Worm (Caenorhabditis elegans) whole organism, young adult: ENCODE data around the gene gtap-1.

Experiments
- B0035.1 ChIP-seq: sonication (generic microtip); optimal IDR thresholded peaks from 2 replicates; lab custom pipeline; 2016; ENCODE audit warnings: missing genetic modification characterization, mild to moderate bottlenecking, missing compliant biosample characterization, missing genotype, missing genetic modification reagents
- D2030.7 ChIP-seq: fragments of 200-800 bp; sonication (Bioruptor generic); IDR thresholded peaks from 2 replicates; pipeline ENCODE4 v1.3.6; 2022; ENCODE audit warnings: missing genetic modification reagents, missing genetic modification characterization, missing compliant biosample characterization
- F23B12.7 ChIP-seq: sonication (generic microtip); optimal IDR thresholded peaks from 2 replicates; lab custom pipeline; 2017; ENCODE audit warnings: missing genetic modification characterization, mild to moderate bottlenecking, missing compliant biosample characterization, antibody characterized with exemption, moderate library complexity; ENCODE audit not compliant: insufficient read depth
- F33H1.4 ChIP-seq: fragments of 200-800 bp; sonication (Bioruptor generic); IDR thresholded peaks from 2 replicates; pipeline ENCODE4 v1.3.6; 2022; ENCODE audit warnings: missing genetic modification reagents, missing genetic modification characterization, missing compliant biosample characterization
- F55B11.4 ChIP-seq: sonication (generic microtip); optimal IDR thresholded peaks from 2 replicates; lab custom pipeline; 2016; ENCODE audit warnings: missing compliant biosample characterization, missing genetic modification characterization, borderline replicate concordance; ENCODE audit not compliant: insufficient read depth
- K12H6.12 ChIP-seq: fragments of 200-800 bp; sonication (Bioruptor generic); optimal IDR thresholded peaks from 2 replicates; lab custom pipeline; 2018; ENCODE audit warnings: mild to moderate bottlenecking, missing genetic modification characterization, missing compliant biosample characterization
- ccch-3 ChIP-seq: fragments of 200-800 bp; sonication (Bioruptor generic); optimal IDR thresholded peaks from 2 replicates; lab custom pipeline; 2018; ENCODE audit warnings: mild to moderate bottlenecking, missing genetic modification characterization, missing compliant biosample characterization
- cebp-2 ChIP-seq: fragments of 200-800 bp; sonication (Bioruptor generic); IDR thresholded peaks from 2 replicates; pipeline ENCODE4 v1.3.6; 2022; ENCODE audit warnings: missing genetic modification characterization, missing compliant biosample characterization
- ceh-100 ChIP-seq: fragments of 200-800 bp; sonication (Bioruptor generic); IDR thresholded peaks from 2 replicates; pipeline ENCODE4 v1.3.6; 2022; ENCODE audit warnings: missing genetic modification reagents, missing genetic modification characterization, missing compliant biosample characterization
- chd-7 ChIP-seq: sonication (generic microtip); optimal IDR thresholded peaks from 2 replicates; lab custom pipeline; 2016; ENCODE audit warnings: mild to moderate bottlenecking, missing genetic modification characterization, moderate library complexity, missing compliant biosample characterization
- dox-1 ChIP-seq: fragments of 200-800 bp; sonication (Bioruptor generic); IDR thresholded peaks from 2 replicates; pipeline ENCODE4 v1.3.6; 2022; ENCODE audit warnings: missing genetic modification reagents, missing genetic modification characterization, missing compliant biosample characterization
- dpl-1 ChIP-seq: fragments of 150-350 bp; optimal IDR thresholded peaks from 2 replicates; lab custom pipeline; 2014; ENCODE audit warnings: missing biosample characterization, missing genetic modification reagents, missing genetic modification characterization
- egl-44 ChIP-seq: fragments of 200-800 bp; sonication (Bioruptor generic); IDR thresholded peaks from 2 replicates; pipeline ENCODE4 v1.3.6; 2022; ENCODE audit warnings: missing genetic modification reagents, missing genetic modification characterization, missing compliant biosample characterization
- ekl-4 ChIP-seq: fragments of 200-800 bp; sonication (Bioruptor generic); IDR thresholded peaks from 2 replicates; pipeline ENCODE4 v1.3.6; 2022; ENCODE audit warnings: missing genetic modification reagents, missing genetic modification characterization, missing compliant biosample characterization
- ets-4 ChIP-seq: fragments of 200-800 bp; sonication (Bioruptor generic); optimal IDR thresholded peaks from 2 replicates; lab custom pipeline; 2018; ENCODE audit warnings: mild to moderate bottlenecking, missing genetic modification characterization, missing compliant biosample characterization
- gei-17 ChIP-seq: fragments of 200-800 bp; sonication (Bioruptor generic); optimal IDR thresholded peaks from 2 replicates; lab custom pipeline; 2018; ENCODE audit warnings: mild to moderate bottlenecking, missing genetic modification characterization, missing compliant biosample characterization
- hlh-26 ChIP-seq: fragments of 200-800 bp; sonication (Bioruptor generic); conservative IDR thresholded peaks from 2 replicates; pipeline ENCODE4 v1.3.6; 2022; ENCODE audit warnings: missing genetic modification reagents, missing genetic modification characterization, missing compliant biosample characterization
- hsf-1 ChIP-seq: fragments of 200-800 bp; sonication (Bioruptor generic); IDR thresholded peaks from 2 replicates; pipeline ENCODE4 v1.3.6; 2022; ENCODE audit warnings: missing genetic modification reagents, missing genetic modification characterization, missing compliant biosample characterization
- lin-40 ChIP-seq: sonication (generic microtip); optimal IDR thresholded peaks from 2 replicates; lab custom pipeline; 2016; ENCODE audit warnings: missing genetic modification characterization, mild to moderate bottlenecking, missing compliant biosample characterization, missing genotype, missing genetic modification reagents
- lin-54 ChIP-seq: fragments of 200-800 bp; sonication (Bioruptor generic); optimal IDR thresholded peaks from 2 replicates; lab custom pipeline; 2018; ENCODE audit warnings: mild to moderate bottlenecking, missing genetic modification characterization, missing compliant biosample characterization
- lsy-27 ChIP-seq: sonication (generic microtip); optimal IDR thresholded peaks from 2 replicates; lab custom pipeline; 2017; ENCODE audit warnings: missing genetic modification characterization, mild to moderate bottlenecking, missing compliant biosample characterization, antibody characterized with exemption, missing genotype, borderline replicate concordance; ENCODE audit not compliant: insufficient read depth
- madf-10 ChIP-seq: sonication (generic microtip); optimal IDR thresholded peaks from 2 replicates; lab custom pipeline; 2016; ENCODE audit warnings: mild to moderate bottlenecking, missing genetic modification characterization, missing compliant biosample characterization
- nfya-1 ChIP-seq: sonication (generic microtip); optimal IDR thresholded peaks from 2 replicates; lab custom pipeline; 2017; ENCODE audit warnings: antibody characterized with exemption, missing compliant biosample characterization, missing genetic modification characterization, borderline replicate concordance; ENCODE audit not compliant: insufficient read depth
- sdz-38 ChIP-seq: sonication (generic microtip); optimal IDR thresholded peaks from 2 replicates; lab custom pipeline; 2016; ENCODE audit warnings: missing genotype, missing genetic modification characterization, missing compliant biosample characterization
- snpc-1.1 ChIP-seq: sonication (generic microtip); optimal IDR thresholded peaks from 2 replicates; lab custom pipeline; 2017; ENCODE audit warnings: missing genetic modification characterization, mild to moderate bottlenecking, missing compliant biosample characterization, antibody characterized with exemption, moderate library complexity, missing genotype, missing genetic modification reagents; ENCODE audit not compliant: insufficient read depth
- somi-1 ChIP-seq: fragments of 200-800 bp; sonication (Bioruptor generic); optimal IDR thresholded peaks from 2 replicates; lab custom pipeline; 2018; ENCODE audit warnings: mild to moderate bottlenecking, missing genetic modification characterization, missing compliant biosample characterization
- sptf-2 ChIP-seq: fragments of 200-800 bp; sonication (Bioruptor generic); optimal IDR thresholded peaks from 2 replicates; lab custom pipeline; 2018; ENCODE audit warnings: mild to moderate bottlenecking, missing genetic modification characterization, missing compliant biosample characterization
- unc-62 ChIP-seq: fragments of 150-350 bp; optimal IDR thresholded peaks from 2 replicates; lab custom pipeline; 2014; ENCODE audit warnings: missing biosample characterization, missing genetic modification reagents, missing genetic modification characterization
- xnd-1 ChIP-seq: sonication (generic microtip); optimal IDR thresholded peaks from 2 replicates; lab custom pipeline; 2016; ENCODE audit warnings: missing genotype, missing genetic modification reagents, missing genetic modification characterization, missing compliant biosample characterization
- zfh-2 ChIP-seq: fragments of 200-800 bp; sonication (Bioruptor generic); conservative IDR thresholded peaks from 2 replicates; pipeline ENCODE4 v1.3.6; 2022; ENCODE audit warnings: missing genetic modification reagents, missing genetic modification characterization, missing compliant biosample characterization
- zim-3 ChIP-seq: sonication (generic microtip); optimal IDR thresholded peaks from 2 replicates; lab custom pipeline; 2017; ENCODE audit warnings: mild to moderate bottlenecking, missing genetic modification characterization, moderate library complexity, missing compliant biosample characterization
- ztf-3 ChIP-seq: fragments of 200-800 bp; sonication (Bioruptor generic); optimal IDR thresholded peaks from 2 replicates; lab custom pipeline; 2018; ENCODE audit warnings: mild to moderate bottlenecking, missing genetic modification characterization, missing compliant biosample characterization

Gene gtap-1

DNA sequence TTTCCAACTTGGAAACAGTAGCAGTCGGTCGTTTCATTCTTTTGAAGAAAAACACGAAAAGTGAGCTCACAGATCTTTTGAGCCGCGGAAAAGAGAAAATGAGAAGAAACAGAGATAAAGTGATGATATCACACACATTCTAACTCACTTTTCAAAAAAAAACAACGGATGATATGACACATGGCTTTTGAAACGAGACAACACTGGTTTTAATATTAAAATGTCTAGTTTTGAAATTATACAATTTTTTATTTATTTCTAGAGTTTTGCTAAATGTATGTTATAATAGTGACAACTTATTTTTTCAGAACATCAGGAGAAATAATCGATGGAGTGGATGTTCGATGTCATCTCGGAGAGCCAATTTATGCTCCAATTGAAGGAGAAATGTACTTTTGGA lies 40.5 kb downstream of the gtap-1 start, which contains the start of gene K05F1.14:
Gene K05F1.14 (minus strand): TSS at position 101 of the 400 bp plus-strand sequence.
- TF ChIP-seq hlh-26 (GFP tag; lab: Robert Waterston, UW) (no peak), F55B11.4 (tag; lab: Kevin White, UChicago) (no peak), F33H1.4 (GFP tag; lab: Robert Waterston, UW) (no peak)

DNA sequence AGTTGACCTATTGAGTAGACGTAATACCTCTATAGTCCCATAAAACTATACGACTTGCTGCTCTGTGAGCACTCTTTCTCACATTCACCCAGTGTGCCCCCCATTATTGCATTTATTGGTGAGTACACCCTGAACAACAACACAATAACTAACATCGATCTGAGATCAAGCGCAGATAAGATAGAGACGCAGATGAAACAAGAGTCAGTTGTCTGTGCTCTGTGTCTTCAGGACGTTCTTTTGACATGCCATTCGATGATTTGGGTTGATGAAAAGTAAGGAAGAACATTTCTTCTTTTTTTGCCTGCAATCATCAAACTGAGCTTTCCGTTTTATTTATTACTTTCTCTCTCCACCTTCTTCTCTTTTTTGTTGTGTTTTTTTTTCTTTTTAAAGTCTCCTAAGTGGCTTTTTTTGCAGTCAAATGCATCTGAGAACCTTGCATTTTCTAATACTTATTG lies 42.7 kb downstream of the gtap-1 start, which contains the start of gene lect-2:
Gene lect-2 (plus strand): TSS at position 411 of the 461 bp plus-strand sequence.
- TF ChIP-seq K12H6.12 (tag; lab: Kevin White, UChicago) (no peak), gei-17 (GFP tag; lab: Kevin White, UChicago) (no peak), nfya-1 (tag; lab: Kevin White, UChicago) (no peak), sdz-38 (tag; lab: Kevin White, UChicago) (no peak)

DNA sequence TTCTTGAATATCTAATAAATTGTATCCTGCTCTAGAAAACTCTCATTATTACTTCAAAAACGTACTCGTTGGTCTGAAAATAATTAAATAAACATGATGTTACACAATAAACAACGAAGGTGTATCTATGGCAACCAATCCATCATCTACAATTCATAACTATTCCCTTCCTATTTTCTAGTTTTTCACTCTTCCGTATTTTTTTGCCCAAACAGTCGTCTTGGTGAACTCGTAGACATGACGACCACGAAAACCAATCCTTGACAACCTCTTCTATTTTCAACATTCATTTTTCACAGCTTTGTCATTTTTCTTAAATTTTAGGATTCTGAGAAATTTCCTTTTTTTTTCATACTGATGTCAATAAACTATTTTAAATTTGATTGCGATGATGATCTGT lies 44.2 kb downstream of the gtap-1 start, which contains the start of gene K05F1.13:
Gene K05F1.13 (plus strand): TSS at position 301 of the 400 bp plus-strand sequence.
- no peak for TF ChIP-seq lin-54
- no peak for TF ChIP-seq zim-3 (tag; lab: Kevin White, UChicago)
- no peak for TF ChIP-seq egl-44 (GFP tag; lab: Robert Waterston, UW)
- no peak for TF ChIP-seq ccch-3 (GFP tag; lab: Kevin White, UChicago)
- TF ChIP-seq xnd-1 (tag; lab: Kevin White, UChicago), result no peak
- no peak for TF ChIP-seq dox-1 (GFP tag; lab: Robert Waterston, UW)
- no peak for TF ChIP-seq dpl-1 (GFP tag; lab: Kevin White, UChicago)
- TF ChIP-seq ztf-3 (GFP tag; lab: Kevin White, UChicago), result no peak
- TF ChIP-seq F23B12.7, result no peak
- TF ChIP-seq lin-40 (tag; lab: Kevin White, UChicago), result no peak
- TF ChIP-seq sdz-38 (tag; lab: Kevin White, UChicago), result no peak
- no peak for TF ChIP-seq ekl-4 (GFP tag; lab: Robert Waterston, UW)
- no peak for TF ChIP-seq B0035.1
- TF ChIP-seq D2030.7, result no peak
- TF ChIP-seq madf-10 (tag; lab: Kevin White, UChicago), result no peak
- TF ChIP-seq lsy-27, result no peak
- no peak for TF ChIP-seq zfh-2 (GFP tag; lab: Robert Waterston, UW)

DNA sequence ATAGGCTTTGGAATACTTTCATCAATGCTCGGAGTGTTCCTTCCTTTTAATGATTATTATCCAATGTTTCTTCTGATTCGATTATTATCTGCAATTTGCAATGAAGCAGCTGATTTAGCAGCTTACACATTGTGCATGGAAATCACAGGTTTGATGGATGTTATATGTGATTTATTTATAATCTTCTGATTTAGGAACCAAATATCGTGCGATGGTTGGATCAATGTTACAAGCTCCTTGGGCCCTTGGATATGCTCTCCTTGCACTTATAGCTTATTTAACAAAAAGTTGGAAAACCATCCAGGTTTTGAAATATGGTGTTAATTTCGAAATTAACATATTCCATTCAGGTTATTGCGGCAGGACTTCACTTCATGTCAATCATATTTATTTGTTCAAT lies 47.5 kb downstream of the gtap-1 start:
- no peak for TF ChIP-seq hsf-1
- no peak for TF ChIP-seq ceh-100 (GFP tag; lab: Robert Waterston, UW)
- TF ChIP-seq chd-7 (tag; lab: Kevin White, UChicago), result no peak
- TF ChIP-seq snpc-1.1, result no peak
- TF ChIP-seq sptf-2 (GFP tag; lab: Kevin White, UChicago), result no peak
- TF ChIP-seq unc-62 (GFP tag; lab: Kevin White, UChicago), result no peak
- TF ChIP-seq cebp-2, result no peak
- no peak for TF ChIP-seq somi-1 (GFP tag; lab: Kevin White, UChicago)
- TF ChIP-seq B0035.1, result no peak
- TF ChIP-seq ets-4 (GFP tag; lab: Kevin White, UChicago), result no peak
- TF ChIP-seq, all 124 proteins: peak for 0
